Fruit fly (Drosophila melanogaster) Kc167 (cell line): ENCODE data around the gene Syx13.

ENCODE experiments used
- Myc ChIP-seq: fragments of >200 bp; optimal IDR thresholded peaks from 2 replicates; lab custom pipeline; 2017; ENCODE audit warnings: missing external identifiers
- Sin3A ChIP-seq: fragments of >200 bp; optimal IDR thresholded peaks from 2 replicates; lab custom pipeline; 2018; ENCODE audit warnings: missing external identifiers
- h ChIP-seq: fragments of >200 bp; optimal IDR thresholded peaks from 3 replicates; lab custom pipeline; 2018; ENCODE audit warnings: missing external identifiers
- insv ChIP-seq: fragments of >200 bp; optimal IDR thresholded peaks from 3 replicates; lab custom pipeline; 2018; ENCODE audit warnings: missing external identifiers
- psq ChIP-seq: fragments of >200 bp; optimal IDR thresholded peaks from 2 replicates; lab custom pipeline; 2017; ENCODE audit warnings: missing external identifiers
- ttk ChIP-seq: sonication (Bioruptor generic); optimal IDR thresholded peaks from 2 replicates; lab custom pipeline; 2017; ENCODE audit warnings: missing external identifiers

Syx13 gene

DNA sequence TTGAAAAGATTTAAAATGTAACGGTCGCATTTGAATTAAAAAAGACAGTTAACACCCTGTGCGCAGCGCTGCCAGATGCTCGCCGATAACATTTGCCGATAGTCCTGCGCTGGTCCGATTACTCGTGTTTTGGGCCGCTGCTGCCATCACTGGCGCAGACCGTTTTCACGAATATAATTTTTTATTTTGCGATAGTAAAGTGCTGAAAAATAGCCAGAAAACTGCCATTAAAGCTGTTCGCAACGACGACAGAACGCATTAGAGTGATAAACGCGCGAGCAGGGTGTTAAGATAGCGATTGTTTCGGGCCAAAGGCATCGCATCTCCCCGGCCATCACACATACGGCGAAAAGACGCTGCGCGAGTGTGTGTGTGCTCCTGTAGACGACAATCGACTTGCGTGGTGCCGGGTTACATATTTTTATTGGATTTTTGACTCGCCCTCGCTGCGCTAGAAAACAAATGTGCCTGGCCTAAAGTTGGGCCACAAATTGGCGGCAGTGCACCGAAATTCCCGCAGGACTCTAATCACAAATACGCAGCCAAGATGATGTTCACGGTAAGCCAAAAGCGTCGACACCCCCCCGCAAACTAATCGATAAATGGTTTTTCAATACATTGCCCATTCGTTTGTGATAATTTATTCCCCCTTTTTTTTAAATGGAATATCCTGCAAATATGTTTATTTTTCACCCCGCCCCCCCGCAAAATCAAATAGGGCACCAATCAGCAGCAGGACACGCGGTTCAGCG lies 7.4 kb upstream of the Syx13 start, which contains the start of gene Srrm1:
Gene Srrm1 (plus strand): TSS at position 116 of the 752 bp plus-strand sequence.
- TF ChIP-seq ttk (lab: Kevin White, UChicago) (no peak), Myc (lab: Kevin White, UChicago) (no peak), insv (lab: Kevin White, UChicago) (no peak), Sin3A (lab: Kevin White, UChicago) (no peak), psq (lab: Kevin White, UChicago) (no peak), h (lab: Kevin White, UChicago) (no peak)

DNA sequence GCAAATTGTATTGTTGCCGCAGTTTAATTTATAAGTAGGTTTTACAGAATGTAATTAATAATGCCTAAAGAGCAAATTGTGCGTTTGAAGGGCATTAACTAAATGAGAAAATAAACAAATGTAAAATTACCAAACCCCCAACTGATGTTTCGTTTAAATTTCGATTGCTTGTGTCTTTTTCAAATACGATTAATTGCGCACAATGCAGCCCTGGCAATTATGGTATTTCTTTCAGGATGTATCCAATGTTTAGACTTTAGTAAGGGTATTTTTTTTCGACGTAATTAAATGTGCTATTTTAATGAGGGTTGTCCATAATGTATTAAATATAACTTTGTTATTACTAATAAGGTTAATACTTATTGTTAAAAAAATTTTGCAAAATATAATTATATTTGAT lies 3.4 kb upstream of the Syx13 start:
- no peak for TF ChIP-seq Sin3A (lab: Kevin White, UChicago)
- TF ChIP-seq insv (lab: Kevin White, UChicago), result no peak

DNA sequence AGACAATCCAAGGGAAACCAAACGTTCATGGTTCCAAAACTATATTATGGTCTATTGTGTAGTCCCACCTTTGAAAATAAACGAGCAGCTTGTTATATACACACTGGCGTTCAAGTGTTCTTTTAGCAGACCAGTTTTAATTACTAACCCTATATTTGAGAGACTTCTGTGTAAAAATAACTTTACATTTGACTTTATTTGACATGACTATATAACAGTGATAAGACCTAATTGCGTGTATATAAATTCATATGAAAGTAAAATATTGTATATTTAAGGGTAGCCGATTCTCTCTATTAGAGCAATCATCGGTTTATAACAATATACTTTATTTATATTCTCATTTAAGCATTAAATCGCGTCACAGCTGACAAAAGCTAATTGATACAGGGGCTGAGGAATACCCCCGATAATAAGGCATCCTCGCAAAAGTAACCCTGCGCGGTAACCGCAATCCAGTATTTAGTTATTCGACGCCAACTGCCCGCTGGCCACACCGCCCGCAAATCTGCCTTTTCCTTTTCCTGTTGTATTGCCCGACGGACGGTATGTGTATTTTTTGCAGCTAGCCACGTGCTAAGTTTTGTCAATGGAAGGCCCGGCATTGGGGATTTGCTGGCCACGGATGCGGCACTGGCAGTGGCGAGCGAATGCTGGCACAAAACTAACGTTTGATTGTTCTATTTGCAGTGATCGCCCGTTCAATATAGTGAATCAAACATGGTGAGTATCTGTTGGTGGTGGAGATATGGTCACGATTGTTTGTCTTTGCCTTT lies 2.8 kb upstream of the Syx13 start, which contains the start of gene RpS4:
Gene RpS4 (plus strand): TSS at position 465 of the 776 bp plus-strand sequence.
- no peak for TF ChIP-seq h (lab: Kevin White, UChicago)

DNA sequence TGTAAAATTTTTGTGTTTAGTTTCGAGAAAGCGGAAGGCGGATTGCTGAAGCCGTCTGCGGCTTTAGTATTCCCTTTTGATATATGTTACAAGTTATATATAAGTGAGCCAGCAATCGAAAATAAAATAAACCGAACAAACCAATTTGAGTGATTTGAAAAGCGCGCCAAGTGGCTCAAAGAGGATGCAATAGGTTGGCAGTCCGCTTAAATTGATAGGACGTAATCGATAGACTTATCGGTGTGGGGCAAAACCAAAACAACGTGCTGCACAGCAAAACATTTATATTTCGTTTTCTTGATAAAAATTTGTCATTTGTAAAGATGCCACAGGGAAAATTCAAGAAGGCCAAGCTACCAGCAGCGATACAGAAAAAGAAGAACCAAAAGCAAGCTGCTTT lies 2.5 kb downstream of the Syx13 start, which contains the start of gene CG11279:
Gene CG11279 (plus strand): TSS at position 220 of the 400 bp plus-strand sequence.
- TF ChIP-seq psq (lab: Kevin White, UChicago) (no peak), Sin3A (lab: Kevin White, UChicago) (no peak), h (lab: Kevin White, UChicago) (no peak), ttk (lab: Kevin White, UChicago) (no peak), Myc (lab: Kevin White, UChicago) (no peak), insv (lab: Kevin White, UChicago) (no peak)

DNA sequence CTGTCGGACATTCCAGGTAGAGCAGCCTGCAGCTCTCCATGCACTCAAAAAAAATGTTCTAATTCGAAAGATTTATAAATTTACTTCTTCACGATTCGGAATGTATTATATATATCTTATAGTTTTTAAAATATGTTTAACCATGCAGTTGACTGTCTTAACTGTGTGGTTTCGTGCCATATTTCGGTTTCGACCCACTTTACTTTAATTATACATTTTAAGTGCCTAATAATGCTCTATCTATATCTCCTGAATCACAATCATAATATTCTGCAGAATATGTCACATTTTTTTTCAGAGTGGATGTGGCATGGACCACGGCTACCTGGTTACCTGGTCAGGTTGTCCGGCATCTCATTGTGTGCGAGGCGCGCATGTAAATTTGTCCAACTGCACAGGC lies 5.4 kb downstream of the Syx13 start:
- no peak for TF ChIP-seq insv (lab: Kevin White, UChicago)
- TF ChIP-seq Myc (lab: Kevin White, UChicago), result no peak
- TF ChIP-seq h (lab: Kevin White, UChicago), result no peak
- no peak for TF ChIP-seq Sin3A (lab: Kevin White, UChicago)
- TF ChIP-seq psq (lab: Kevin White, UChicago), result no peak
- TF ChIP-seq ttk (lab: Kevin White, UChicago), result no peak

DNA sequence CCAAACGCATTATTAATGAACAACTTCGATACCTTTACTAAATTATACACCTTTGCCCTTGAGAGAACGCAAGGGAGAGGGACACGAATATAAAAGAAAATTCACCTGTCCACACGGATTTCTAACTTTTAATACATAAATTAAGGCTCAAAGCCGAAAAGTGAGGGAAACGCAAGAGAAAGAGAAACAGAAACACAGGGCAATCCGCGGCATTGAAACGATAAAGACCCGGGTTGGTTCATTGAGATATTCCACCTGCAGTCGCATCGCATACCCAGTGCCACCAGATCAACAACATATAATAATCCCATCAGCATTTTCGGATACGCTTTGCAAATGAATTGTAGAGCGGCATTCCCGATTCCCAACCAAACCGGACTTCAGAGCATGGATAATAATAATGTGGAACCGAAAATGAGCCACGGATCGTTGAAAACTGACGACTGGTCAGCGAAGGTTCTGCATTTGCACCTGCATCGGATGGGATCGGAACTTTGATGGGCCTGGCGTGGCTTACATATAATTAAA lies 6.5 kb downstream of the Syx13 start:
- TF ChIP-seq Sin3A (lab: Kevin White, UChicago), result no peak
- no peak for TF ChIP-seq h (lab: Kevin White, UChicago)
- TF ChIP-seq Myc (lab: Kevin White, UChicago), result no peak
- no peak for TF ChIP-seq psq (lab: Kevin White, UChicago)
- no peak for TF ChIP-seq insv (lab: Kevin White, UChicago)
- TF ChIP-seq ttk (lab: Kevin White, UChicago), result no peak

DNA sequence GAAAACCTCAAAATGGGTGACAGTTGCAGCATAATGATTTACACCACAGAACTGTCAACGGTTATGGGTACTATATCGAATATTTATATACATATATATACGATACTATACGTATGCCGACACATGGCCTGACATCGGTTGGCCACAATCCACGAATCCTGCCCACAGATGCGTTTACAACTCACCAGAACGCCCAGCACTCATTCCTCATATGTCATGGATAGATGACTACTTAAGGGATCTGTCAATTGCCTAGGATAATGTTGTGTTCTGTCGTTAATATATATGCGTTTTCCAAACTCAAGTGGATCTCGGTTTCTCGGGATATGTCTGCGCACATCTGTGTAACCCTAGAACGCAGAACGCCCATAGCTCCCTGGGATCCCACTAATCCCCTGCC lies 14.2 kb downstream of the Syx13 start:
- TF ChIP-seq insv (lab: Kevin White, UChicago) (no peak), h (lab: Kevin White, UChicago) (no peak), Myc (lab: Kevin White, UChicago) (no peak), psq (lab: Kevin White, UChicago) (no peak), Sin3A (lab: Kevin White, UChicago) (no peak), ttk (lab: Kevin White, UChicago) (no peak)

DNA sequence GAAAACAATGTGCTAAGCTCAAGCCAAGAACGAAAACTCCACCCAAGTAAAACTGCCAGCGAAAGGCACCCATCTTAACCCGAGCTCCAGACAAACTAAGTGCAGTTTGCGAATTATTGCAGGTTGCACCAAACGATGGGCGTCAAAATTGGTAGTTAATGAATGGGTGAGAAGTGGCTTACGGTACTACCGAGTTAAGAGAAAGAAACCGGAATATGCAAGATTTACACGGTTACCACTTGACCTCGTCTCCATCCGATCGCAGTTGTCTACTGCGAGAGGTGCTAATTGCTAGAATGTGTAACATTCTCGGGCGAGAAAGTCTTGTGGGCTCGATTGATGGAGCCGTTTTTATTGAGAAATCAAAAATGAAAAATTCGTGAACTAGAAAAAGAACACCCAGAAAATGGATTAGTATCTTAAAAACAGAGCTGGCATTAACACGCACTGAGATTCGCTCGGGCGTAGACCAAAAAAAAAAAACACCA lies 17.1 kb downstream of the Syx13 start, which contains the start of the genes CG14115 and CG34428:
Gene CG14115 (minus strand): TSS at position 101 of the 488 bp plus-strand sequence.
Gene CG34428 (plus strand): TSS at position 438 of the 488 bp plus-strand sequence.
- TF ChIP-seq insv (lab: Kevin White, UChicago), result no peak
- no peak for TF ChIP-seq psq (lab: Kevin White, UChicago)
- TF ChIP-seq ttk (lab: Kevin White, UChicago), result no peak
- TF ChIP-seq Myc (lab: Kevin White, UChicago), result no peak
- no peak for TF ChIP-seq Sin3A (lab: Kevin White, UChicago)
- no peak for TF ChIP-seq h (lab: Kevin White, UChicago)

DNA sequence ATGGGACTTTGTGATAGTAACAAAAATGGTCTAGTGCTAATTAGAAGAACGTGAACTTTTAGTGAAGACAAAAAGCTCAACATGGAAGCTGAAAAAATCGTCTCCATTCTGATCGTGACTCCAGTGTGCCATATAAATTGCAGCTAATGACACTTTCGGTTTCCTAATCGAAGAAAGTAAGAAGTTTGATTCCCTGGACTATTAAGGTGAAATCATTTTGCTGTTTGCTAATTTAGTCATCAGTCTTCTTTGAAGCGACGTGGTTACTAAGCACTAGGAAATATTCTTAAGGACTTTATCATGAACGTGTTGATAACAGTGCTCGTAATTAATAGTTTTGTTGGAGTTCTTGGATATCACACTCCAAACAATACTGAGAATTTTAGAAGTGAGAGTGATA lies 18.5 kb downstream of the Syx13 start, which contains the start of gene CG34429:
Gene CG34429 (plus strand): TSS at position 301 of the 400 bp plus-strand sequence.
- no peak for TF ChIP-seq h (lab: Kevin White, UChicago)
- TF ChIP-seq Sin3A (lab: Kevin White, UChicago), result no peak
- no peak for TF ChIP-seq psq (lab: Kevin White, UChicago)
- TF ChIP-seq insv (lab: Kevin White, UChicago), result no peak
- no peak for TF ChIP-seq ttk (lab: Kevin White, UChicago)
- no peak for TF ChIP-seq Myc (lab: Kevin White, UChicago)

DNA sequence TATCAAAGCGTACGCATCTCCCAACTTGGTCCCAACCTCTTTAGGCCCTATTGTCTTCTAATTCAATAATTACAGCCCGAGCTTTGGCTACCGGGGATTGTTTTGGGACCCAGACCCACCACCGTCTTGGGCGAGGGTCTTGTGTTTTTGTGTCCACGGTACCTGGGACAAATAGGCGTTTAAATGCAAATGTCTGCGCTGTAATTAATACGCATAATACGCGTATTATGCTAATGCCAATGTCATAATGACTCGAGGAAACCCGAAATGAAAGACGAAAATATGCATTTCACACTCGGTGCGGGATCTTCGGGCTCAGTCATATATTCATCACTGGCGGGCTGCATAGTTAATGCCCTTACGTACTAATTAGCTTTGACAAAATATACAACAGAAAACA lies 20.1 kb downstream of the Syx13 start:
- TF ChIP-seq Sin3A (lab: Kevin White, UChicago) (no peak), ttk (lab: Kevin White, UChicago) (no peak), insv (lab: Kevin White, UChicago) (no peak), psq (lab: Kevin White, UChicago) (no peak), h (lab: Kevin White, UChicago) (no peak), Myc (lab: Kevin White, UChicago) (no peak)

DNA sequence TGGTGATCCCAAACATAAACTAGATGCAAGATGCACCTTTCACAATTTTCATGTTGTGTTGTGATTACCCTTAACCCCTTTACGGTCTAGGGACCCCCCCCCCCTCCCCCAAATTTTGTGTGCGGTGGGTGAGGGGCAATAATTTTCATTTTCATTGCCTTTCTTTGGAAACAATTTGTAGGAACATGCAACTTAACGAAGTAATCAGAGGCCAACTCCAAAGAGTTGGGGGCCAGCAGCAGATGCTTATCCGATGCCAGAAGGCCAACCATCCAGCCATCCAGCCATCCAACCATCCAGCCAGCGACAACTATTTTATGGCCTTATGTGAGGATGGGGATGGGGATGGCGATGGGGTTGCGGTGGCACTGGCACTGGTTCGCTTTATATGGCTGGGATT lies 20.7 kb downstream of the Syx13 start:
- TF ChIP-seq ttk (lab: Kevin White, UChicago) (no peak), Myc (lab: Kevin White, UChicago) (no peak), psq (lab: Kevin White, UChicago) (no peak), insv (lab: Kevin White, UChicago) (no peak), h (lab: Kevin White, UChicago) (no peak), Sin3A (lab: Kevin White, UChicago) (no peak)
